Worm (Caenorhabditis elegans) whole organism, young adult: ENCODE measurements around the gene vit-2.

Source experiments
- B0019.2 ChIP-seq: fragments of 200-800 bp; sonication (Bioruptor generic); conservative IDR thresholded peaks from 2 replicates; pipeline ENCODE4 v1.3.6; 2022; ENCODE audit warnings: missing genetic modification reagents, missing genetic modification characterization, missing compliant biosample characterization
- C06A6.2 ChIP-seq: fragments of 200-800 bp; sonication (Bioruptor generic); conservative IDR thresholded peaks from 2 replicates; pipeline ENCODE4 v1.3.6; 2022; ENCODE audit warnings: missing genetic modification characterization, missing compliant biosample characterization
- F37B4.10 ChIP-seq: fragments of 200-800 bp; sonication (Bioruptor generic); IDR thresholded peaks from 2 replicates; pipeline ENCODE4 v1.3.6; 2022; ENCODE audit warnings: missing genetic modification characterization, missing compliant biosample characterization
- F49E8.2 ChIP-seq: sonication (generic microtip); optimal IDR thresholded peaks from 3 replicates; lab custom pipeline; 2017; ENCODE audit warnings: missing genetic modification characterization, mild to moderate bottlenecking, missing compliant biosample characterization, antibody characterized with exemption, moderate library complexity; ENCODE audit not compliant: insufficient read depth
- F57A8.1 ChIP-seq: fragments of 200-800 bp; sonication (Bioruptor generic); optimal IDR thresholded peaks from 2 replicates; lab custom pipeline; 2018; ENCODE audit warnings: mild to moderate bottlenecking, missing genetic modification characterization, moderate library complexity, missing compliant biosample characterization
- K12H6.12 ChIP-seq: fragments of 200-800 bp; sonication (Bioruptor generic); optimal IDR thresholded peaks from 2 replicates; lab custom pipeline; 2018; ENCODE audit warnings: mild to moderate bottlenecking, missing genetic modification characterization, missing compliant biosample characterization
- T07F8.4 ChIP-seq: sonication (generic microtip); optimal IDR thresholded peaks from 2 replicates; lab custom pipeline; 2016; ENCODE audit warnings: mild to moderate bottlenecking, missing genetic modification characterization, moderate library complexity, missing compliant biosample characterization
- T26A5.8 ChIP-seq: sonication (generic microtip); optimal IDR thresholded peaks from 2 replicates; lab custom pipeline; 2016; ENCODE audit warnings: missing genetic modification characterization, missing compliant biosample characterization
- Y53F4B.3 ChIP-seq: fragments of 200-800 bp; sonication (Bioruptor generic); IDR thresholded peaks from 2 replicates; pipeline ENCODE4 v1.3.6; 2022; ENCODE audit warnings: missing genetic modification reagents, missing genetic modification characterization, missing compliant biosample characterization
- ama-1 ChIP-seq, 3 experiments: fragments of 150-350 bp in 1 of 3; sonication (generic microtip) in 2 of 3; optimal IDR thresholded peaks; 2 replicates each; lab custom pipeline; 2014 to 2018; ENCODE audit warnings: missing biosample characterization in 2 of 3, missing genetic modification characterization in 2 of 3, missing genetic modification reagents in 2 of 3
- atf-7 ChIP-seq: sonication (generic microtip); optimal IDR thresholded peaks from 2 replicates; lab custom pipeline; 2017; ENCODE audit warnings: mild to moderate bottlenecking, missing genetic modification characterization, missing compliant biosample characterization
- attf-3 ChIP-seq: fragments of 200-800 bp; sonication (Bioruptor generic); conservative IDR thresholded peaks from 2 replicates; pipeline ENCODE4 v1.3.6; 2022; ENCODE audit warnings: missing genetic modification reagents, missing genetic modification characterization, missing compliant biosample characterization
- attf-5 ChIP-seq: fragments of 200-800 bp; sonication (Bioruptor generic); optimal IDR thresholded peaks from 2 replicates; lab custom pipeline; 2018; ENCODE audit warnings: mild to moderate bottlenecking, missing genetic modification characterization, missing compliant biosample characterization
- attf-6 ChIP-seq: fragments of 200-800 bp; sonication (Bioruptor generic); IDR thresholded peaks from 2 replicates; pipeline ENCODE4 v1.3.6; 2022; ENCODE audit warnings: missing genetic modification reagents, missing genetic modification characterization, missing compliant biosample characterization
- bed-1 ChIP-seq: fragments of 200-800 bp; sonication (Bioruptor generic); IDR thresholded peaks from 2 replicates; pipeline ENCODE4 v1.3.6; 2022; ENCODE audit warnings: missing genetic modification reagents, missing genetic modification characterization, missing compliant biosample characterization
- cebp-1 ChIP-seq, 2 experiments: fragments of 200-800 bp in 1 of 2; sonication (Bioruptor generic) in 1 of 2; sonication (generic microtip) in 1 of 2; IDR thresholded peaks in 1 of 2; optimal IDR thresholded peaks in 1 of 2; 2 replicates each; pipeline versions ENCODE4 v1.3.6 to Lab custom; 2017 to 2022; ENCODE audit warnings: missing compliant biosample characterization in 2 of 2, missing genetic modification characterization in 2 of 2, mild to moderate bottlenecking in 1 of 2, missing genetic modification reagents in 1 of 2, moderate library complexity in 1 of 2
- ceh-58 ChIP-seq: fragments of 200-800 bp; sonication (Bioruptor generic); IDR thresholded peaks from 2 replicates; pipeline ENCODE4 v1.3.6; 2022; ENCODE audit warnings: missing genetic modification characterization, missing compliant biosample characterization
- ceh-79 ChIP-seq: sonication (generic microtip); optimal IDR thresholded peaks from 2 replicates; lab custom pipeline; 2017; ENCODE audit warnings: mild to moderate bottlenecking, missing genetic modification characterization, missing compliant biosample characterization
- die-1 ChIP-seq: sonication (generic microtip); optimal IDR thresholded peaks from 2 replicates; lab custom pipeline; 2016; ENCODE audit warnings: missing genotype, mild to moderate bottlenecking, missing genetic modification characterization, missing compliant biosample characterization
- dpl-1 ChIP-seq: fragments of 150-350 bp; optimal IDR thresholded peaks from 2 replicates; lab custom pipeline; 2014; ENCODE audit warnings: missing biosample characterization, missing genetic modification reagents, missing genetic modification characterization
- efl-1 ChIP-seq: fragments of 150-350 bp; optimal IDR thresholded peaks from 2 replicates; lab custom pipeline; 2014; ENCODE audit warnings: missing biosample characterization, missing genetic modification reagents, missing genetic modification characterization
- him-1 ChIP-seq: sonication (generic microtip); optimal IDR thresholded peaks from 2 replicates; lab custom pipeline; 2016; ENCODE audit warnings: missing genotype, missing genetic modification reagents, missing genetic modification characterization, missing compliant biosample characterization
- hmg-1.2 ChIP-seq: fragments of 200-800 bp; sonication (Bioruptor generic); IDR thresholded peaks from 2 replicates; pipeline ENCODE4 v1.3.6; 2022; ENCODE audit warnings: missing genetic modification reagents, missing genetic modification characterization, missing compliant biosample characterization
- hsf-1 ChIP-seq: fragments of 200-800 bp; sonication (Bioruptor generic); IDR thresholded peaks from 2 replicates; pipeline ENCODE4 v1.3.6; 2022; ENCODE audit warnings: missing genetic modification reagents, missing genetic modification characterization, missing compliant biosample characterization
- lin-40 ChIP-seq: sonication (generic microtip); optimal IDR thresholded peaks from 2 replicates; lab custom pipeline; 2016; ENCODE audit warnings: missing genetic modification characterization, mild to moderate bottlenecking, missing compliant biosample characterization, missing genotype, missing genetic modification reagents
- lin-54 ChIP-seq: fragments of 200-800 bp; sonication (Bioruptor generic); optimal IDR thresholded peaks from 2 replicates; lab custom pipeline; 2018; ENCODE audit warnings: mild to moderate bottlenecking, missing genetic modification characterization, missing compliant biosample characterization
- lsl-1 ChIP-seq: fragments of 200-800 bp; sonication (Bioruptor generic); optimal IDR thresholded peaks from 2 replicates; lab custom pipeline; 2018; ENCODE audit warnings: mild to moderate bottlenecking, missing genetic modification characterization, moderate library complexity, missing compliant biosample characterization
- lsy-27 ChIP-seq: sonication (generic microtip); optimal IDR thresholded peaks from 2 replicates; lab custom pipeline; 2017; ENCODE audit warnings: missing genetic modification characterization, mild to moderate bottlenecking, missing compliant biosample characterization, antibody characterized with exemption, missing genotype, borderline replicate concordance; ENCODE audit not compliant: insufficient read depth
- madf-10 ChIP-seq: sonication (generic microtip); optimal IDR thresholded peaks from 2 replicates; lab custom pipeline; 2016; ENCODE audit warnings: mild to moderate bottlenecking, missing genetic modification characterization, missing compliant biosample characterization
- madf-3 ChIP-seq: fragments of 200-800 bp; sonication (Bioruptor generic); IDR thresholded peaks from 2 replicates; pipeline ENCODE4 v1.3.6; 2022; ENCODE audit warnings: missing genetic modification reagents, missing genetic modification characterization, missing compliant biosample characterization
- mxl-1 ChIP-seq: sonication (generic microtip); optimal IDR thresholded peaks from 2 replicates; lab custom pipeline; 2016; ENCODE audit warnings: missing genetic modification characterization, missing compliant biosample characterization
- nfya-1 ChIP-seq: sonication (generic microtip); optimal IDR thresholded peaks from 2 replicates; lab custom pipeline; 2017; ENCODE audit warnings: antibody characterized with exemption, missing compliant biosample characterization, missing genetic modification characterization, borderline replicate concordance; ENCODE audit not compliant: insufficient read depth
- nfyb-1 ChIP-seq: fragments of 200-800 bp; sonication (Bioruptor generic); IDR thresholded peaks from 2 replicates; pipeline ENCODE4 v1.3.6; 2022; ENCODE audit warnings: missing genetic modification reagents, missing genetic modification characterization, missing compliant biosample characterization
- nhr-120 ChIP-seq: fragments of 200-800 bp; sonication (Bioruptor generic); IDR thresholded peaks from 2 replicates; pipeline ENCODE4 v1.3.6; 2022; ENCODE audit warnings: missing genetic modification characterization, missing compliant biosample characterization
- nhr-179 ChIP-seq: sonication (generic microtip); optimal IDR thresholded peaks from 2 replicates; lab custom pipeline; 2016; ENCODE audit warnings: mild to moderate bottlenecking, missing genetic modification characterization, missing compliant biosample characterization
- pbrm-1 ChIP-seq: fragments of 200-800 bp; sonication (Bioruptor generic); IDR thresholded peaks from 2 replicates; pipeline ENCODE4 v1.3.6; 2022; ENCODE audit warnings: missing genetic modification reagents, missing genetic modification characterization, missing compliant biosample characterization
- sdz-38 ChIP-seq: sonication (generic microtip); optimal IDR thresholded peaks from 2 replicates; lab custom pipeline; 2016; ENCODE audit warnings: missing genotype, missing genetic modification characterization, missing compliant biosample characterization
- snpc-1.1 ChIP-seq: sonication (generic microtip); optimal IDR thresholded peaks from 2 replicates; lab custom pipeline; 2017; ENCODE audit warnings: missing genetic modification characterization, mild to moderate bottlenecking, missing compliant biosample characterization, antibody characterized with exemption, moderate library complexity, missing genotype, missing genetic modification reagents; ENCODE audit not compliant: insufficient read depth
- snpc-4 ChIP-seq, 5 experiments: fragments of 150-350 bp in 1 of 5; sonication (generic microtip) in 4 of 5; optimal IDR thresholded peaks; 2 replicates each; lab custom pipeline; 2014 to 2018; ENCODE audit warnings: missing genetic modification characterization in 5 of 5, missing biosample characterization in 3 of 5, antibody characterized with exemption in 2 of 5, mild to moderate bottlenecking in 2 of 5, missing compliant biosample characterization in 2 of 5, missing genotype in 2 of 5, moderate library complexity in 2 of 5, missing genetic modification reagents in 1 of 5
- sptf-2 ChIP-seq: fragments of 200-800 bp; sonication (Bioruptor generic); optimal IDR thresholded peaks from 2 replicates; lab custom pipeline; 2018; ENCODE audit warnings: mild to moderate bottlenecking, missing genetic modification characterization, missing compliant biosample characterization
- tbp1 ChIP-seq: fragments of 200-800 bp; sonication (Bioruptor generic); optimal IDR thresholded peaks from 2 replicates; lab custom pipeline; 2018; ENCODE audit warnings: mild to moderate bottlenecking, missing genetic modification characterization, missing compliant biosample characterization
- unc-62 ChIP-seq: fragments of 150-350 bp; optimal IDR thresholded peaks from 2 replicates; lab custom pipeline; 2014; ENCODE audit warnings: missing biosample characterization, missing genetic modification reagents, missing genetic modification characterization
- xnd-1 ChIP-seq: sonication (generic microtip); optimal IDR thresholded peaks from 2 replicates; lab custom pipeline; 2016; ENCODE audit warnings: missing genotype, missing genetic modification reagents, missing genetic modification characterization, missing compliant biosample characterization
- zfh-2 ChIP-seq: fragments of 200-800 bp; sonication (Bioruptor generic); conservative IDR thresholded peaks from 2 replicates; pipeline ENCODE4 v1.3.6; 2022; ENCODE audit warnings: missing genetic modification reagents, missing genetic modification characterization, missing compliant biosample characterization
- zim-3 ChIP-seq: sonication (generic microtip); optimal IDR thresholded peaks from 2 replicates; lab custom pipeline; 2017; ENCODE audit warnings: mild to moderate bottlenecking, missing genetic modification characterization, moderate library complexity, missing compliant biosample characterization
- ztf-18 ChIP-seq: sonication (generic microtip); optimal IDR thresholded peaks from 2 replicates; lab custom pipeline; 2016; ENCODE audit warnings: missing genotype, mild to moderate bottlenecking, missing genetic modification characterization, missing compliant biosample characterization

Gene vit-2

ce11 chrX:5085465-5085864 lies 15.4 kb upstream of the vit-2 start (continued):
- TF ChIP-seq die-1 (tag; lab: Kevin White, UChicago) (peak; percentile 93), T26A5.8 (no peak), T07F8.4 (tag; lab: Kevin White, UChicago) (peak; percentile 64), cebp-1 (GFP tag; IDR thresholded peaks at IDR 0.05; lab: Robert Waterston, UW) (peak; percentile 59; the same call in 1 of the 2 replicates), cebp-1 (tag; optimal IDR thresholded peaks at IDR 0.05; lab: Kevin White, UChicago) (peak; percentile 83), attf-6 (GFP tag; lab: Robert Waterston, UW) (peak; percentile 63; the same call in 1 of the 2 replicates), madf-10 (tag; lab: Kevin White, UChicago) (peak; percentile 83), efl-1 (GFP tag; lab: Kevin White, UChicago) (no peak), K12H6.12 (tag; lab: Kevin White, UChicago) (peak; percentile 81), tbp1 (GFP tag; lab: Kevin White, UChicago) (peak; percentile 96), snpc-1.1 (tag; lab: Kevin White, UChicago) (peak; percentile 45), unc-62 (GFP tag; lab: Kevin White, UChicago) (no peak), F37B4.10 (GFP tag; lab: Robert Waterston, UW) (no peak), ceh-58 (GFP tag; lab: Robert Waterston, UW) (peak; percentile 84; the same call in 1 of the 2 replicates), ama-1 (optimal IDR thresholded peaks at IDR 0.05; lab: Kevin White, UChicago) (no peak), ama-1 (GFP tag; optimal IDR thresholded peaks at IDR 0.05; lab: Kevin White, UChicago) (peak; percentile 57 to 75), attf-3 (peak; percentile 50; the same call in 1 of the 2 replicates), atf-7 (tag; lab: Kevin White, UChicago) (peak; percentile 86), ztf-18 (tag; lab: Kevin White, UChicago) (peak; percentile 76), lin-40 (tag; lab: Kevin White, UChicago) (peak; percentile 90), lsy-27 (tag; lab: Kevin White, UChicago) (peak; percentile 76), snpc-4 (GFP tag; optimal IDR thresholded peaks at IDR 0.05; lab: Kevin White, UChicago) (peak; percentile 56), snpc-4 (tag; optimal IDR thresholded peaks at IDR 0.05; lab: Kevin White, UChicago) (peak in 3 of 4 experiments; percentile 50 to 84 (median 76)), nhr-120 (0 out of 2 replicates have a peak, but pooled peaks have one; percentile 66), nhr-179 (tag; lab: Kevin White, UChicago) (peak; percentile 49), F57A8.1 (GFP tag; lab: Kevin White, UChicago) (peak; percentile 73), F49E8.2 (tag; lab: Kevin White, UChicago) (peak; percentile 6), ceh-79 (tag; lab: Kevin White, UChicago) (peak; percentile 66), madf-3 (GFP tag; lab: Robert Waterston, UW) (peak; percentile 84), nfyb-1 (GFP tag; lab: Robert Waterston, UW) (peak; percentile 92), lsl-1 (peak; percentile 4), bed-1 (GFP tag; lab: Robert Waterston, UW) (no peak), nfya-1 (tag; lab: Kevin White, UChicago) (no peak), Y53F4B.3 (GFP tag; lab: Robert Waterston, UW) (no peak), lin-54 (GFP tag; lab: Kevin White, UChicago) (peak; percentile 64), zfh-2 (GFP tag; lab: Robert Waterston, UW) (0 out of 2 replicates have a peak, but pooled peaks have one; percentile 34), xnd-1 (tag; lab: Kevin White, UChicago) (no peak), dpl-1 (GFP tag; lab: Kevin White, UChicago) (peak; percentile 23), zim-3 (peak; percentile 85), hmg-1.2 (peak; percentile 86), sdz-38 (tag; lab: Kevin White, UChicago) (no peak), C06A6.2 (GFP tag; lab: Robert Waterston, UW) (no peak), hsf-1 (GFP tag; lab: Robert Waterston, UW) (0 out of 2 replicates have a peak, but pooled peaks have one; percentile 45), sptf-2 (peak; percentile 54), B0019.2 (GFP tag; lab: Robert Waterston, UW) (no peak), attf-5 (peak; percentile 72), mxl-1 (tag; lab: Kevin White, UChicago) (peak; percentile 60), pbrm-1 (GFP tag; lab: Robert Waterston, UW) (peak; percentile 92), him-1 (peak; percentile 79)
